Worm (Caenorhabditis elegans): ENCODE results near the gene ced-11.

Gene ced-11

DNA sequence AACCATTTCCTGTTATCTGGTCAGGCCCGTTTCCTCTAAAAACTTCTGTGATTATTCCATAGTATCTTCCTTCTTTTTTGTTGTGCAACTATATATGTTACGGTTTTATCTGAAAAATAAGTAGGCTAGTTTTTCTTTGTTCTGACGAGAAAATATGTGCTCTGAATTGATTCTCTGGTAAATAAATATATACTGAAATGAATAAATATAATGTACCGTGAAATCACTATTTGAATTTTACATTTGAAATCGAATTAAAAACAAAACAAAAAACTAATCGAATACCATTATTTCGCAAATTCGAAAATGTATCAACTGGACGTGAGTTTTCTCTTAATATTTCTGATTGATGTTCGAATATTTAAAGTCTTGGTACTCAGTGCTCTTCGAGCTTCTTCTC is 11.2 kb downstream of the ced-11 start, which contains the start of gene ZK512.10:
TSS of gene ZK512.10 (plus strand) at position 301 of the 400 bp plus-strand sequence.
- TF ChIP-seq cebp-1 (GFP tag; IDR thresholded peaks at IDR 0.05) (no peak), cebp-1 (tag; optimal IDR thresholded peaks at IDR 0.05) (no peak), let-526 (GFP tag; IDR thresholded peaks at IDR 0.05) (no peak), let-607 (tag; optimal IDR thresholded peaks at IDR 0.05) (no peak), ztf-6 (GFP tag; IDR thresholded peaks at IDR 0.05) (no peak), snpc-1.3 (tag; optimal IDR thresholded peaks at IDR 0.05; ENCODE audit: insufficient read depth) (no peak), ztf-25 (GFP tag; IDR thresholded peaks at IDR 0.05) (no peak), ceh-58 (GFP tag; IDR thresholded peaks at IDR 0.05) (no peak), dpl-1 (GFP tag; optimal IDR thresholded peaks at IDR 0.05) (no peak)

ce11 chrIII:9136587-9136986 is 17.2 kb downstream of the ced-11 start, which contains the start of gene eat-4:
TSS of gene eat-4 (plus strand) at chrIII:9136887.
- no peak for TF ChIP-seq egl-18 (GFP tag; IDR thresholded peaks at IDR 0.05)
- no peak for TF ChIP-seq cebp-2 (GFP tag; IDR thresholded peaks at IDR 0.05)
- no peak for TF ChIP-seq F33H1.4 (GFP tag; IDR thresholded peaks at IDR 0.05)
- no peak for TF ChIP-seq hlh-26 (GFP tag; conservative IDR thresholded peaks at IDR 0.05)
- no peak for TF ChIP-seq tbx-9 (tag; optimal IDR thresholded peaks at IDR 0.05; ENCODE audit: borderline replicate concordance)
- TF ChIP-seq ceh-27 (GFP tag; optimal IDR thresholded peaks at IDR 0.05): no peak
- TF ChIP-seq aptf-2 (GFP tag; conservative IDR thresholded peaks at IDR 0.05): no peak
- no peak for TF ChIP-seq sea-2 (GFP tag; IDR thresholded peaks at IDR 0.05)
- no peak for TF ChIP-seq zim-3 (tag; optimal IDR thresholded peaks at IDR 0.05)
- no peak for TF ChIP-seq pha-4 (tag; optimal IDR thresholded peaks at IDR 0.05)
- TF ChIP-seq ceh-91 (GFP tag; IDR thresholded peaks at IDR 0.05): no peak
- TF ChIP-seq nhr-80 (tag; optimal IDR thresholded peaks at IDR 0.05): no peak

DNA sequence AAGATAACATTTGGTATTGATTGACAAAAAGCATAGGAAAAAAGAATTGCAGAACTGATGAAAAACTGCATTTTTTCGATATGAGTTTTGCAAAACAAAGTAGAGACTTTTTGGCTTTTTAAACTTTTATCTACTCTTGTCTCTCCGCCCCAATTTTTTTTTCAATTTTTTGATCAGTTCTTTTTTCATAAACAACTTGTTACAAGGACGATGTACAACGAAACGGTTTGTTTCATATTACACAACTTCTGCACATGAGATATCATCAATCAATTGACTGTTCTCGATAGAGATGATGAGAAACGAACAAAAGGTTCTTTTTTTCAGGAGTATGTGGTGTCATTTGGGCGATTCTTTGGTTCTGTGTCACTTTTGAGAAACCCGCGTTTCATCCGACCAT is 19.2 kb downstream of the ced-11 start, which contains the start of gene ZK512.7:
TSS of gene ZK512.7 (minus strand) at position 101 of the 400 bp plus-strand sequence.
- TF ChIP-seq nfyb-1 (GFP tag; IDR thresholded peaks at IDR 0.05) (no peak), ccch-3 (GFP tag; optimal IDR thresholded peaks at IDR 0.05) (no peak), attf-3 (GFP tag; conservative IDR thresholded peaks at IDR 0.05) (no peak), tbp1 (GFP tag; optimal IDR thresholded peaks at IDR 0.05) (no peak)

ce11 chrIII:9143911-9144310 is 24.6 kb downstream of the ced-11 start, which contains the start of gene ZK512.11:
TSS of gene ZK512.11 (plus strand) at chrIII:9144211.
- TF ChIP-seq hlh-12 (tag; optimal IDR thresholded peaks at IDR 0.05) (no peak), lsl-1 (GFP tag; optimal IDR thresholded peaks at IDR 0.05) (no peak), lag-1 (GFP tag; IDR thresholded peaks at IDR 0.05) (no peak), B0019.2 (GFP tag; conservative IDR thresholded peaks at IDR 0.05) (no peak), bed-1 (GFP tag; IDR thresholded peaks at IDR 0.05) (no peak), F49E8.2 (tag; optimal IDR thresholded peaks at IDR 0.05; ENCODE audit: insufficient read depth) (no peak)

DNA sequence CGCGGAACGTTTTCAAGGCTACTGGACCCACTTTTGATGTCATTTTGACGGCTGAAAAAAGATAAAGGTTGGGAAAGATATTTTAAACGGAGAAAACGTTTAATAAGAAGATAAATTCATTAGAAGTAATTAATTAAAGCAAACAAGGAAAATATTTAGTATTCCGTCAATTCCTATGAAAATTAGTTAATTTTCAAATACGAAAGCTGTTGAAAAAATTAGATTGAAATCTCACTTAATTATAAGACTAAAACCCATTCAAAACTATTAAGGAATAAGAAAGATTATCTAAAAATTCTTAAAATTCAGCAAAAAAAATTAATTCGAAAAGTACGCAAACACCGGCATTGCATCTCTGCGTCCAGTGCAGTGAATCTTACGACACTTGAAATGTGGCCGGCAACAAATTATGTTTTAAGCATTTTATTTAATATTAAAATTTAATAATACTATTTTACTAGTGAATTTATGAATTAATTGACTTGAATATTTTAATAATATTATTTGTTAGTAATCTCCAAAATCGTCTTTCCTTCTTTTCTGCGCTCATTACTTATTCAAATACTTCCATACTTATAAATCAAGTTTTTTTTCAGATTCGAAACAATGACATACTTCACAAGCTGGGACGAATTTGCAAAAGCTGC is 25.5 kb downstream of the ced-11 start, which contains the start of the genes ZK512.2 and ZK512.4:
TSS of gene ZK512.2 (minus strand) at position 51 of the 647 bp plus-strand sequence.
TSS of gene ZK512.4 (plus strand) at position 597 of the 647 bp plus-strand sequence.
- TF ChIP-seq madf-10 (tag; optimal IDR thresholded peaks at IDR 0.05) (no peak), F23B12.7 (tag; optimal IDR thresholded peaks at IDR 0.05; ENCODE audit: insufficient read depth) (peak; percentile 55), let-607 (tag; optimal IDR thresholded peaks at IDR 0.05) (peak in 1 of 2 experiments; percentile 0), nhr-27 (tag; optimal IDR thresholded peaks at IDR 0.05) (no peak)
